Fruit fly (Drosophila melanogaster) whole organism, pupa: Measurements from ENCODE around the gene Syt1.

Experiments
- CG13204 ChIP-seq: fragments of 200-800 bp; sonication (Bioruptor generic); optimal IDR thresholded peaks from 2 replicates; lab custom pipeline; 2018; ENCODE audit warnings: missing biosample characterization, mild to moderate bottlenecking, missing genetic modification characterization, moderate library complexity
- CG34367 ChIP-seq: fragments of 200-800 bp; sonication (Bioruptor generic); optimal IDR thresholded peaks from 2 replicates; lab custom pipeline; 2018; ENCODE audit warnings: missing biosample characterization, mild to moderate bottlenecking, missing genetic modification characterization
- CG8301 ChIP-seq: fragments of 200-800 bp; sonication (Bioruptor generic); optimal IDR thresholded peaks from 2 replicates; lab custom pipeline; 2018; ENCODE audit warnings: missing biosample characterization, mild to moderate bottlenecking, missing genetic modification characterization
- EcR ChIP-seq: fragments of 200-800 bp; sonication (Bioruptor generic); optimal IDR thresholded peaks from 3 replicates; lab custom pipeline; 2019; ENCODE audit warnings: missing biosample characterization, missing genetic modification characterization, mild to moderate bottlenecking, moderate library complexity, missing genetic modification reagents
- Pif1B ChIP-seq: fragments of 200-800 bp; sonication (Bioruptor generic); optimal IDR thresholded peaks from 3 replicates; lab custom pipeline; 2016; ENCODE audit warnings: missing biosample characterization, missing genetic modification characterization
- fd96Ca ChIP-seq: fragments of 200-800 bp; sonication (Bioruptor generic); IDR thresholded peaks from 3 replicates; pipeline ENCODE4 v1.3.6; 2022; ENCODE audit warnings: missing biosample characterization, missing genetic modification characterization
- rn ChIP-seq: fragments of 200-800 bp; sonication (Bioruptor generic); IDR thresholded peaks from 2 replicates; pipeline ENCODE4 v1.3.6; 2022; ENCODE audit warnings: missing biosample characterization, missing genetic modification characterization

- TF ChIP-seq CG34367 (tag; lab: Kevin White, UChicago) (no peak), CG13204 (GFP tag; lab: Kevin White, UChicago) (no peak), CG8301 (tag; lab: Kevin White, UChicago) (no peak), EcR (GFP tag; lab: Kevin White, UChicago) (no peak), rn (GFP tag; lab: Robert Waterston, UW) (no peak), fd96Ca (GFP tag; lab: Robert Waterston, UW) (no peak), Pif1B (GFP tag; lab: Kevin White, UChicago) (no peak)
Measured at dm6 chr2L:2730756-2731155, 69.0 kb downstream of the Syt1 start.
